Worm (Caenorhabditis elegans): ENCODE data around the gene cap-2.

cap-2 gene

ce11 chrII:10884396-10884795, 15.4 kb downstream of the cap-2 start, which contains the start of gene egg-3:
Gene egg-3, minus strand, starts transcription at chrII:10884441.
- TF ChIP-seq ces-1 (GFP tag; optimal IDR thresholded peaks at IDR 0.05) (no peak), nhr-237 (tag; optimal IDR thresholded peaks at IDR 0.05) (no peak), pha-4 (tag; optimal IDR thresholded peaks at IDR 0.05) (no peak), lin-13 (tag; optimal IDR thresholded peaks at IDR 0.05) (no peak), nhr-28 (tag; optimal IDR thresholded peaks at IDR 0.05) (no peak), bed-3 (GFP tag; optimal IDR thresholded peaks at IDR 0.05) (no peak), unc-120 (tag; optimal IDR thresholded peaks at IDR 0.05; ENCODE audit: poor library complexity, severe bottlenecking) (no peak), unc-62 (GFP tag; optimal IDR thresholded peaks at IDR 0.05) (no peak), lin-32 (GFP tag; optimal IDR thresholded peaks at IDR 0.05) (no peak), zip-8 (tag; optimal IDR thresholded peaks at IDR 0.05) (no peak), ztf-11 (tag; optimal IDR thresholded peaks at IDR 0.05) (no peak)

ce11 chrII:10885250-10885649, 16.3 kb downstream of the cap-2 start:
- TF ChIP-seq ceh-39 (tag; optimal IDR thresholded peaks at IDR 0.05) (no peak), mep-1 (tag; optimal IDR thresholded peaks at IDR 0.05) (no peak), mls-2 (tag; optimal IDR thresholded peaks at IDR 0.05) (no peak)

- TF ChIP-seq nhr-2 (tag; optimal IDR thresholded peaks at IDR 0.05) (no peak), zip-8 (tag; optimal IDR thresholded peaks at IDR 0.05) (no peak), mep-1 (tag; optimal IDR thresholded peaks at IDR 0.05) (no peak), sem-2 (GFP tag; optimal IDR thresholded peaks at IDR 0.05) (no peak), drap-1 (GFP tag; optimal IDR thresholded peaks at IDR 0.05) (no peak), flh-1 (GFP tag; optimal IDR thresholded peaks at IDR 0.05) (no peak), cnd-1 (tag; optimal IDR thresholded peaks at IDR 0.05) (no peak), bed-3 (GFP tag; optimal IDR thresholded peaks at IDR 0.05) (no peak), sptf-1 (tag; optimal IDR thresholded peaks at IDR 0.05) (no peak), pha-4 (tag; optimal IDR thresholded peaks at IDR 0.05) (no peak), nhr-28 (tag; optimal IDR thresholded peaks at IDR 0.05) (no peak), nhr-76 (tag; optimal IDR thresholded peaks at IDR 0.05) (no peak), tbx-8 (GFP tag; optimal IDR thresholded peaks at IDR 0.05) (no peak), ces-1 (GFP tag; optimal IDR thresholded peaks at IDR 0.05) (no peak), nhr-237 (tag; optimal IDR thresholded peaks at IDR 0.05) (no peak)
Observed at ce11 chrII:10885868-10886514, 17.0 kb downstream of the cap-2 start, which contains the start of gene F44F4.3. Gene F44F4.3, minus strand, starts transcription at chrII:10885918.

- no peak for TF ChIP-seq nhr-76 (tag; optimal IDR thresholded peaks at IDR 0.05)
- TF ChIP-seq lsy-2 (tag; optimal IDR thresholded peaks at IDR 0.05): no peak
- no peak for TF ChIP-seq blmp-1 (tag; optimal IDR thresholded peaks at IDR 0.05)
- no peak for TF ChIP-seq flh-1 (GFP tag; optimal IDR thresholded peaks at IDR 0.05)
- no peak for TF ChIP-seq nhr-28 (tag; optimal IDR thresholded peaks at IDR 0.05)
- TF ChIP-seq nhr-2 (tag; optimal IDR thresholded peaks at IDR 0.05): no peak
- TF ChIP-seq hlh-1 (tag; optimal IDR thresholded peaks at IDR 0.05): no peak
- TF ChIP-seq ham-2 (GFP tag; optimal IDR thresholded peaks at IDR 0.05): no peak
- no peak for TF ChIP-seq sem-2 (GFP tag; optimal IDR thresholded peaks at IDR 0.05)
- TF ChIP-seq ceh-43 (GFP tag; optimal IDR thresholded peaks at IDR 0.05): no peak
- no peak for TF ChIP-seq tbx-8 (GFP tag; optimal IDR thresholded peaks at IDR 0.05)
- TF ChIP-seq nhr-12 (tag; optimal IDR thresholded peaks at IDR 0.05): no peak
- no peak for TF ChIP-seq snpc-4 (tag; optimal IDR thresholded peaks at IDR 0.05)
Observed at ce11 chrII:10887097-10887496, 18.1 kb downstream of the cap-2 start.

ce11 chrII:10888979-10889378, 20.0 kb downstream of the cap-2 start, which contains the start of gene ptr-8:
Gene ptr-8, plus strand, starts transcription at chrII:10889279.
- TF ChIP-seq ceh-83 (GFP tag; optimal IDR thresholded peaks at IDR 0.05) (no peak), unc-120 (tag; optimal IDR thresholded peaks at IDR 0.05; ENCODE audit: poor library complexity, severe bottlenecking) (no peak), nhr-28 (tag; optimal IDR thresholded peaks at IDR 0.05) (no peak), drap-1 (GFP tag; optimal IDR thresholded peaks at IDR 0.05) (no peak), lin-13 (tag; optimal IDR thresholded peaks at IDR 0.05) (no peak), nhr-2 (tag; optimal IDR thresholded peaks at IDR 0.05) (no peak), ztf-11 (tag; optimal IDR thresholded peaks at IDR 0.05) (no peak), sem-2 (GFP tag; optimal IDR thresholded peaks at IDR 0.05) (no peak), lsy-2 (tag; optimal IDR thresholded peaks at IDR 0.05) (no peak), ceh-39 (tag; optimal IDR thresholded peaks at IDR 0.05) (no peak), elt-1 (tag; optimal IDR thresholded peaks at IDR 0.05; ENCODE audit: borderline replicate concordance, insufficient read depth) (no peak), ceh-43 (GFP tag; optimal IDR thresholded peaks at IDR 0.05) (no peak), nhr-76 (tag; optimal IDR thresholded peaks at IDR 0.05) (no peak), blmp-1 (tag; optimal IDR thresholded peaks at IDR 0.05) (no peak), snpc-4 (tag; optimal IDR thresholded peaks at IDR 0.05) (no peak), flh-1 (GFP tag; optimal IDR thresholded peaks at IDR 0.05) (no peak), zip-8 (tag; optimal IDR thresholded peaks at IDR 0.05) (no peak), nhr-237 (tag; optimal IDR thresholded peaks at IDR 0.05) (no peak)

All from whole organism, mixed stage, embryonic.